Worm (Caenorhabditis elegans) whole organism, late embryonic: ENCODE data around the gene sri-30.

Experiments
- ama-1 ChIP-seq: fragments of 150-350 bp; optimal IDR thresholded peaks from 2 replicates; lab custom pipeline; 2014
- fkh-6 ChIP-seq: sonication (generic microtip); optimal IDR thresholded peaks from 2 replicates; lab custom pipeline; 2016; ENCODE audit warnings: missing genetic modification characterization, missing compliant biosample characterization
- madf-2 ChIP-seq: sonication (generic microtip); optimal IDR thresholded peaks from 2 replicates; lab custom pipeline; 2017; ENCODE audit warnings: missing genetic modification characterization, missing compliant biosample characterization
- odd-2 ChIP-seq: sonication (generic microtip); optimal IDR thresholded peaks from 2 replicates; lab custom pipeline; 2017; ENCODE audit warnings: antibody characterized with exemption, mild to moderate bottlenecking, missing genetic modification characterization, missing compliant biosample characterization
- pqm-1 ChIP-seq: sonication (generic microtip); optimal IDR thresholded peaks from 2 replicates; lab custom pipeline; 2016; ENCODE audit warnings: missing genetic modification characterization, missing compliant biosample characterization
- sox-4 ChIP-seq: sonication (generic microtip); optimal IDR thresholded peaks from 2 replicates; lab custom pipeline; 2017; ENCODE audit warnings: mild to moderate bottlenecking, missing genetic modification characterization, inconsistent platforms, missing compliant biosample characterization
- syd-9 ChIP-seq: sonication (generic microtip); optimal IDR thresholded peaks from 2 replicates; lab custom pipeline; 2016; ENCODE audit warnings: mild to moderate bottlenecking, missing genetic modification characterization, moderate library complexity, missing compliant biosample characterization

DNA sequence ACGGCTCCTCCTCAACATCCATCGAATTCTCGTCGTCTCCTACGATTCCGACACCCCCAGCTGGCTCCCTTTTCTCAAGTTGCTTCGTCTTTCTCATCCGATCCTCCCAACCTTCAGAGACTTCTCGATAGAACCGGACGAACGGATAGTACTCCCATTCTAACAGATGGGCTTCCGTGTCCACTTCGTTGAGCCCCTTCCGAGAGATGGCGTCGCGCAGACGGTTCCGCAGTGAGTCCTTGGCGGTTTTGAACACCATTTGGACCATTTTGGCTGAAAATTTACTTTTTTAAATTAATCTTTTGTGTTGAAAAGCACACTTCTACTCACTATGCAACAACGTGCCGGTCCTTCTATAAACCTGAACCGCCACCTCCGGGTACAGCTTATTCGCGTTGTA lies 7.7 kb downstream of the sri-30 start:
- no peak for TF ChIP-seq sox-4 (tag; lab: Kevin White, UChicago)
- TF ChIP-seq ama-1: no peak
- TF ChIP-seq pqm-1 (tag; lab: Kevin White, UChicago): no peak
- TF ChIP-seq syd-9 (tag; lab: Kevin White, UChicago): no peak
- no peak for TF ChIP-seq madf-2 (tag; lab: Kevin White, UChicago)
- no peak for TF ChIP-seq fkh-6 (tag; lab: Kevin White, UChicago)
- no peak for TF ChIP-seq odd-2
